Worm (Caenorhabditis elegans) whole organism, late embryonic: ENCODE results near the gene lurp-4.
A peak's percentile ranks its signal among the peaks of the same experiment; 100 is the strongest.

Experiments used
- K02D7.2 ChIP-seq: sonication (generic microtip); optimal IDR thresholded peaks from 2 replicates; lab custom pipeline; 2017; ENCODE audit warnings: mild to moderate bottlenecking, missing genetic modification characterization, missing compliant biosample characterization
- K09A11.1 ChIP-seq: sonication (generic microtip); optimal IDR thresholded peaks from 2 replicates; lab custom pipeline; 2017; ENCODE audit warnings: antibody characterized with exemption, mild to moderate bottlenecking, missing genetic modification characterization, missing compliant biosample characterization; ENCODE audit not compliant: insufficient read depth
- T23F11.4 ChIP-seq: fragments of 200-800 bp; sonication (Bioruptor generic); optimal IDR thresholded peaks from 2 replicates; lab custom pipeline; 2018; ENCODE audit warnings: mild to moderate bottlenecking, missing genetic modification characterization, missing compliant biosample characterization
- ahr-1 ChIP-seq: sonication (generic microtip); optimal IDR thresholded peaks from 2 replicates; lab custom pipeline; 2016; ENCODE audit warnings: missing genetic modification characterization, missing compliant biosample characterization
- ama-1 ChIP-seq: fragments of 150-350 bp; optimal IDR thresholded peaks from 2 replicates; lab custom pipeline; 2014
- ceh-14 ChIP-seq: sonication (generic microtip); optimal IDR thresholded peaks from 2 replicates; lab custom pipeline; 2016; ENCODE audit warnings: missing genotype, missing genetic modification characterization, missing compliant biosample characterization
- ceh-18 ChIP-seq: sonication (generic microtip); optimal IDR thresholded peaks from 2 replicates; lab custom pipeline; 2016; ENCODE audit warnings: missing genetic modification characterization, missing compliant biosample characterization
- ceh-19 ChIP-seq: fragments of 200-800 bp; sonication (Bioruptor generic); optimal IDR thresholded peaks from 2 replicates; lab custom pipeline; 2018; ENCODE audit warnings: mild to moderate bottlenecking, missing genetic modification characterization, missing compliant biosample characterization
- ceh-2 ChIP-seq: sonication (generic microtip); optimal IDR thresholded peaks from 2 replicates; lab custom pipeline; 2016; ENCODE audit warnings: missing genotype, missing genetic modification characterization, missing compliant biosample characterization
- ceh-24 ChIP-seq: sonication (generic microtip); optimal IDR thresholded peaks from 2 replicates; lab custom pipeline; 2016; ENCODE audit warnings: mild to moderate bottlenecking, missing genetic modification characterization, missing compliant biosample characterization
- ceh-30 ChIP-seq: fragments of 150-350 bp; optimal IDR thresholded peaks from 2 replicates; lab custom pipeline; 2014; ENCODE audit warnings: missing biosample characterization, missing genetic modification characterization
- ceh-31 ChIP-seq: sonication (generic microtip); optimal IDR thresholded peaks from 2 replicates; lab custom pipeline; 2016; ENCODE audit warnings: missing genetic modification characterization, missing compliant biosample characterization
- ceh-34 ChIP-seq: sonication (generic microtip); optimal IDR thresholded peaks from 2 replicates; lab custom pipeline; 2016; ENCODE audit warnings: mild to moderate bottlenecking, missing genetic modification characterization, missing compliant biosample characterization
- ceh-45 ChIP-seq: fragments of 200-800 bp; sonication (Bioruptor generic); IDR thresholded peaks from 2 replicates; pipeline ENCODE4 v1.3.6; 2022; ENCODE audit warnings: missing genetic modification reagents, missing genetic modification characterization, missing compliant biosample characterization
- ceh-48 ChIP-seq: sonication (generic microtip); optimal IDR thresholded peaks from 2 replicates; lab custom pipeline; 2016; ENCODE audit warnings: missing genetic modification characterization, inconsistent platforms, missing compliant biosample characterization
- ceh-9 ChIP-seq: sonication (generic microtip); optimal IDR thresholded peaks from 2 replicates; lab custom pipeline; 2016; ENCODE audit warnings: mild to moderate bottlenecking, missing genetic modification characterization, inconsistent platforms, missing compliant biosample characterization
- che-1 ChIP-seq: sonication (generic microtip); optimal IDR thresholded peaks from 2 replicates; lab custom pipeline; 2016; ENCODE audit warnings: mild to moderate bottlenecking, missing genetic modification characterization, missing compliant biosample characterization
- dmd-4 ChIP-seq: sonication (generic microtip); optimal IDR thresholded peaks from 2 replicates; lab custom pipeline; 2016; ENCODE audit warnings: borderline replicate concordance, missing genetic modification characterization, missing compliant biosample characterization
- dve-1 ChIP-seq: sonication (generic microtip); optimal IDR thresholded peaks from 2 replicates; lab custom pipeline; 2017; ENCODE audit warnings: antibody characterized with exemption, mild to moderate bottlenecking, missing genetic modification characterization, missing compliant biosample characterization
- elt-2 ChIP-seq: sonication (generic microtip); optimal IDR thresholded peaks from 2 replicates; lab custom pipeline; 2016; ENCODE audit warnings: missing genetic modification reagents, missing genetic modification characterization, missing compliant biosample characterization
- elt-4 ChIP-seq: sonication (generic microtip); optimal IDR thresholded peaks from 2 replicates; lab custom pipeline; 2016; ENCODE audit warnings: missing genetic modification characterization, missing compliant biosample characterization
- eyg-1 ChIP-seq: sonication (generic microtip); optimal IDR thresholded peaks from 2 replicates; lab custom pipeline; 2016; ENCODE audit warnings: missing genotype, missing genetic modification characterization, missing compliant biosample characterization
- fax-1 ChIP-seq: sonication (generic microtip); optimal IDR thresholded peaks from 2 replicates; lab custom pipeline; 2016; ENCODE audit warnings: missing genotype, missing genetic modification characterization, missing compliant biosample characterization
- gmeb-2 ChIP-seq: sonication (generic microtip); optimal IDR thresholded peaks from 2 replicates; lab custom pipeline; 2016; ENCODE audit warnings: missing genetic modification characterization, inconsistent platforms, missing compliant biosample characterization
- hlh-13 ChIP-seq: fragments of 200-800 bp; sonication (Bioruptor generic); optimal IDR thresholded peaks from 2 replicates; lab custom pipeline; 2018; ENCODE audit warnings: mild to moderate bottlenecking, missing genetic modification characterization, missing compliant biosample characterization
- hlh-6 ChIP-seq: sonication (generic microtip); optimal IDR thresholded peaks from 2 replicates; lab custom pipeline; 2016; ENCODE audit warnings: missing genotype, missing genetic modification characterization, missing compliant biosample characterization
- hlh-8 ChIP-seq: sonication (generic microtip); optimal IDR thresholded peaks from 2 replicates; lab custom pipeline; 2016; ENCODE audit warnings: missing genotype, missing genetic modification characterization, missing compliant biosample characterization
- lim-6 ChIP-seq: sonication (generic microtip); optimal IDR thresholded peaks from 2 replicates; lab custom pipeline; 2016; ENCODE audit warnings: missing genetic modification characterization, missing compliant biosample characterization
- lin-11 ChIP-seq: fragments of 200-800 bp; sonication (Bioruptor generic); optimal IDR thresholded peaks from 2 replicates; lab custom pipeline; 2018; ENCODE audit warnings: mild to moderate bottlenecking, missing genetic modification characterization, missing compliant biosample characterization
- madf-2 ChIP-seq: sonication (generic microtip); optimal IDR thresholded peaks from 2 replicates; lab custom pipeline; 2017; ENCODE audit warnings: missing genetic modification characterization, missing compliant biosample characterization
- mec-3 ChIP-seq: sonication (generic microtip); optimal IDR thresholded peaks from 2 replicates; lab custom pipeline; 2016; ENCODE audit warnings: borderline replicate concordance, missing genetic modification characterization, missing compliant biosample characterization
- nhr-232 ChIP-seq: sonication (generic microtip); optimal IDR thresholded peaks from 2 replicates; lab custom pipeline; 2016; ENCODE audit warnings: missing genetic modification characterization, missing compliant biosample characterization
- npax-4 ChIP-seq: sonication (generic microtip); optimal IDR thresholded peaks from 2 replicates; lab custom pipeline; 2016; ENCODE audit warnings: missing genetic modification characterization, missing compliant biosample characterization
- odd-2 ChIP-seq: sonication (generic microtip); optimal IDR thresholded peaks from 2 replicates; lab custom pipeline; 2017; ENCODE audit warnings: antibody characterized with exemption, mild to moderate bottlenecking, missing genetic modification characterization, missing compliant biosample characterization
- pag-3 ChIP-seq: sonication (generic microtip); optimal IDR thresholded peaks from 2 replicates; lab custom pipeline; 2016; ENCODE audit warnings: missing compliant biosample characterization, missing genetic modification characterization, borderline replicate concordance
- pat-9 ChIP-seq: fragments of 200-800 bp; sonication (Bioruptor generic); optimal IDR thresholded peaks from 2 replicates; lab custom pipeline; 2018; ENCODE audit warnings: mild to moderate bottlenecking, missing genetic modification characterization, moderate library complexity, missing compliant biosample characterization
- pax-1 ChIP-seq: fragments of 150-350 bp; optimal IDR thresholded peaks from 2 replicates; lab custom pipeline; 2014; ENCODE audit warnings: missing biosample characterization, missing genetic modification characterization
- pha-2 ChIP-seq: sonication (generic microtip); optimal IDR thresholded peaks from 2 replicates; lab custom pipeline; 2017; ENCODE audit warnings: mild to moderate bottlenecking, missing genetic modification characterization, missing compliant biosample characterization
- pha-4 ChIP-seq: fragments of 150-350 bp; optimal IDR thresholded peaks from 2 replicates; lab custom pipeline; 2018; ENCODE audit warnings: missing biosample characterization, missing genetic modification reagents, missing genetic modification characterization
- pros-1 ChIP-seq: fragments of 150-350 bp; optimal IDR thresholded peaks from 2 replicates; lab custom pipeline; 2014; ENCODE audit warnings: missing biosample characterization, missing genetic modification reagents, missing genetic modification characterization
- ref-2 ChIP-seq: sonication (generic microtip); optimal IDR thresholded peaks from 2 replicates; lab custom pipeline; 2016; ENCODE audit warnings: missing genetic modification characterization, missing compliant biosample characterization
- rnt-1 ChIP-seq: sonication (generic microtip); optimal IDR thresholded peaks from 2 replicates; lab custom pipeline; 2016; ENCODE audit warnings: missing genetic modification characterization, missing compliant biosample characterization
- sdc-2 ChIP-seq: sonication (generic microtip); optimal IDR thresholded peaks from 2 replicates; lab custom pipeline; 2016; ENCODE audit warnings: missing genotype, missing genetic modification characterization, missing compliant biosample characterization
- sox-4 ChIP-seq: sonication (generic microtip); optimal IDR thresholded peaks from 2 replicates; lab custom pipeline; 2017; ENCODE audit warnings: mild to moderate bottlenecking, missing genetic modification characterization, inconsistent platforms, missing compliant biosample characterization
- syd-9 ChIP-seq: sonication (generic microtip); optimal IDR thresholded peaks from 2 replicates; lab custom pipeline; 2016; ENCODE audit warnings: mild to moderate bottlenecking, missing genetic modification characterization, moderate library complexity, missing compliant biosample characterization
- tbx-2 ChIP-seq: sonication (generic microtip); optimal IDR thresholded peaks from 2 replicates; lab custom pipeline; 2016; ENCODE audit warnings: missing genetic modification characterization, missing compliant biosample characterization
- tbx-7 ChIP-seq: sonication (generic microtip); optimal IDR thresholded peaks from 2 replicates; lab custom pipeline; 2016; ENCODE audit warnings: missing genotype, missing genetic modification characterization, missing compliant biosample characterization
- unc-55 ChIP-seq: sonication (generic microtip); optimal IDR thresholded peaks from 2 replicates; lab custom pipeline; 2017; ENCODE audit warnings: missing biosample characterization, missing genetic modification reagents, missing genetic modification characterization
- unc-86 ChIP-seq: sonication (generic microtip); optimal IDR thresholded peaks from 2 replicates; lab custom pipeline; 2016; ENCODE audit warnings: missing genetic modification characterization, missing compliant biosample characterization
- ztf-16 ChIP-seq: sonication (generic microtip); optimal IDR thresholded peaks from 2 replicates; lab custom pipeline; 2017; ENCODE audit warnings: missing genetic modification characterization, missing compliant biosample characterization

The lurp-4 gene

ce11 chrV:13129895-13130294, 37.4 kb downstream of the lurp-4 start, which contains the start of gene eat-6:
TSS of gene eat-6 (minus strand) at chrV:13129995.
- TF ChIP-seq ceh-9 (tag; lab: Kevin White, UChicago) = no peak
- no peak for TF ChIP-seq tbx-2 (tag; lab: Kevin White, UChicago)
- no peak for TF ChIP-seq hlh-8 (tag; lab: Kevin White, UChicago)
- TF ChIP-seq npax-4 (tag; lab: Kevin White, UChicago) = no peak
- no peak for TF ChIP-seq ceh-19
- no peak for TF ChIP-seq gmeb-2 (tag; lab: Kevin White, UChicago)
- TF ChIP-seq tbx-7 = no peak
- TF ChIP-seq elt-4 (tag; lab: Kevin White, UChicago) = no peak
- TF ChIP-seq lin-11 = no peak
- no peak for TF ChIP-seq odd-2 (tag; lab: Kevin White, UChicago)
- TF ChIP-seq syd-9 (tag; lab: Kevin White, UChicago) = no peak
- TF ChIP-seq ceh-2 (tag; lab: Kevin White, UChicago) = no peak
- TF ChIP-seq pha-2 (tag; lab: Kevin White, UChicago) = no peak
- no peak for TF ChIP-seq sox-4
- TF ChIP-seq dmd-4 = no peak
- TF ChIP-seq hlh-13 = no peak
- TF ChIP-seq K09A11.1 = no peak
- TF ChIP-seq unc-86 (tag; lab: Kevin White, UChicago) = no peak
- TF ChIP-seq, all 69 proteins: peak for 0

- peak; percentile 85 for TF ChIP-seq ceh-18 (tag; lab: Kevin White, UChicago)
- no peak for TF ChIP-seq ahr-1 (tag; lab: Kevin White, UChicago)
- no peak for TF ChIP-seq pha-4 (tag; lab: Kevin White, UChicago)
- no peak for TF ChIP-seq K09A11.1
- no peak for TF ChIP-seq ceh-30
- no peak for TF ChIP-seq elt-4 (tag; lab: Kevin White, UChicago)
- TF ChIP-seq mec-3 (tag; lab: Kevin White, UChicago) = no peak
- TF ChIP-seq hlh-6 (tag; lab: Kevin White, UChicago) = peak; percentile 56
- no peak for TF ChIP-seq pax-1
- TF ChIP-seq ceh-31 (tag; lab: Kevin White, UChicago) = peak; percentile 69
- TF ChIP-seq rnt-1 (tag; lab: Kevin White, UChicago) = no peak
- peak; percentile 24 for TF ChIP-seq dve-1 (tag; lab: Kevin White, UChicago)
- peak; percentile 32 for TF ChIP-seq ceh-2 (tag; lab: Kevin White, UChicago)
- TF ChIP-seq unc-55 (GFP tag; lab: Kevin White, UChicago) = peak; percentile 59
- TF ChIP-seq ceh-45 (GFP tag; lab: Robert Waterston, UW) = no peak
- no peak for TF ChIP-seq lin-11
- no peak for TF ChIP-seq odd-2 (tag; lab: Kevin White, UChicago)
- TF ChIP-seq elt-2 (tag; lab: Kevin White, UChicago) = peak; percentile 38
- TF ChIP-seq ceh-34 (tag; lab: Kevin White, UChicago) = peak; percentile 61
- peak; percentile 46 for TF ChIP-seq ceh-14 (tag; lab: Kevin White, UChicago)
- TF ChIP-seq eyg-1 (tag; lab: Kevin White, UChicago) = no peak
- no peak for TF ChIP-seq madf-2 (tag; lab: Kevin White, UChicago)
- TF ChIP-seq lim-6 (tag; lab: Kevin White, UChicago) = peak; percentile 21
- TF ChIP-seq pros-1 (tag; lab: Kevin White, UChicago) = peak; percentile 46
- TF ChIP-seq pag-3 (tag; lab: Kevin White, UChicago) = no peak
- TF ChIP-seq hlh-8 (tag; lab: Kevin White, UChicago) = peak; percentile 18
- no peak for TF ChIP-seq tbx-7
- TF ChIP-seq ama-1 (lab: Kevin White, UChicago) = no peak
- peak; percentile 20 for TF ChIP-seq nhr-232 (tag; lab: Kevin White, UChicago)
- TF ChIP-seq fax-1 (tag; lab: Kevin White, UChicago) = peak; percentile 25
- no peak for TF ChIP-seq pat-9 (tag; lab: Kevin White, UChicago)
- no peak for TF ChIP-seq ceh-9 (tag; lab: Kevin White, UChicago)
- no peak for TF ChIP-seq ztf-16
- peak; percentile 54 for TF ChIP-seq ref-2
- no peak for TF ChIP-seq T23F11.4
- TF ChIP-seq che-1 (tag; lab: Kevin White, UChicago) = no peak
- peak; percentile 82 for TF ChIP-seq tbx-2 (tag; lab: Kevin White, UChicago)
- peak; percentile 20 for TF ChIP-seq dmd-4
- TF ChIP-seq ceh-19 = no peak
- peak; percentile 56 for TF ChIP-seq ceh-48 (tag; lab: Kevin White, UChicago)
- no peak for TF ChIP-seq unc-86 (tag; lab: Kevin White, UChicago)
- no peak for TF ChIP-seq ceh-24 (tag; lab: Kevin White, UChicago)
- peak; percentile 15 for TF ChIP-seq K02D7.2 (tag; lab: Kevin White, UChicago)
- TF ChIP-seq sox-4 = no peak
- peak; percentile 44 for TF ChIP-seq sdc-2 (tag; lab: Kevin White, UChicago)
These were observed 38.0 kb downstream of the lurp-4 start for ce11 chrV:13130439-13130840.
